Worm (Caenorhabditis elegans): ENCODE data around the gene F42A9.7.

DNA sequence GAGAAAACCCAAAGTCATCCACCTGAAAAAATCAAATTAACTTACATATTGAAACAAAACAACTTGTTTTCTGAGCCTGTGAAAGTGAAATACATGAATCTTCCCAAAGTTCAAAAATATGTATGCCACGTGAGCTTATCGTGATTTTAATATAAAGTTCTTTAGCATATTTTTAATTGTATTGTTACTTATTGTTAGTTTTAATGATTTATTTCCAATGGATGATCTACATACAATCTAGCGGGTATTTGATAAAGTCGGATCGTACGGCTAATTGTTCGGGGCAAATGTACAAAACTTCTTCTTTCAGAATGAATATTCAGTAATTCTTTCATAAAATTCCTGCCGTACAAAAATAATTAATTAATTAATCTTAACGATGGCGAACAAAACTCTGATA, 46.7 kb downstream of the F42A9.7 start, which contains the start of gene Y59H11AM.4:
- TF ChIP-seq mxl-1 (tag; optimal IDR thresholded peaks at IDR 0.05) (no peak), snpc-4 (GFP tag; optimal IDR thresholded peaks at IDR 0.05) (no peak), snpc-4 (tag; optimal IDR thresholded peaks at IDR 0.05) (no peak)

Data from whole organism, young adult.